Worm (Caenorhabditis elegans) whole organism, L3 larva: ENCODE measurements around the gene srh-95.

Experiments used
- R02D3.7 ChIP-seq: fragments of 150-350 bp; optimal IDR thresholded peaks from 2 replicates; lab custom pipeline; 2014; ENCODE audit warnings: missing biosample characterization, missing genetic modification characterization
- ZK546.5 ChIP-seq: sonication (generic microtip); optimal IDR thresholded peaks from 2 replicates; lab custom pipeline; 2017; ENCODE audit warnings: missing biosample characterization, missing genetic modification characterization
- aly-2 ChIP-seq: fragments of 150-350 bp; optimal IDR thresholded peaks from 2 replicates; lab custom pipeline; 2014; ENCODE audit warnings: missing biosample characterization, missing genetic modification characterization
- ama-1 ChIP-seq: fragments of 150-350 bp; optimal IDR thresholded peaks from 2 replicates; lab custom pipeline; 2018
- ceh-28 ChIP-seq: fragments of 150-350 bp; optimal IDR thresholded peaks from 2 replicates; lab custom pipeline; 2014; ENCODE audit warnings: missing biosample characterization, missing genetic modification reagents, missing genetic modification characterization
- daf-12 ChIP-seq: fragments of 150-350 bp; optimal IDR thresholded peaks from 2 replicates; lab custom pipeline; 2014; ENCODE audit warnings: missing biosample characterization, missing genetic modification reagents, missing genetic modification characterization
- egl-27 ChIP-seq: sonication (generic microtip); optimal IDR thresholded peaks from 4 replicates; lab custom pipeline; 2017; ENCODE audit warnings: missing biosample characterization, missing genetic modification reagents, missing genetic modification characterization
- egl-5 ChIP-seq: fragments of 150-350 bp; optimal IDR thresholded peaks from 2 replicates; lab custom pipeline; 2017; ENCODE audit warnings: missing biosample characterization, missing genetic modification reagents, missing genetic modification characterization, inconsistent platforms
- elt-2 ChIP-seq: sonication (generic microtip); optimal IDR thresholded peaks from 2 replicates; lab custom pipeline; 2016; ENCODE audit warnings: missing genetic modification reagents, mild to moderate bottlenecking, missing genetic modification characterization, missing compliant biosample characterization
- eor-1 ChIP-seq, 2 experiments: fragments of 150-350 bp; optimal IDR thresholded peaks; 2 replicates each; lab custom pipeline; 2014 to 2018; ENCODE audit warnings: missing biosample characterization in 2 of 2, missing genetic modification characterization in 2 of 2
- fkh-2 ChIP-seq: fragments of 150-350 bp; optimal IDR thresholded peaks from 2 replicates; lab custom pipeline; 2014; ENCODE audit warnings: missing biosample characterization, missing genetic modification reagents, missing genetic modification characterization
- fos-1 ChIP-seq: fragments of 150-350 bp; optimal IDR thresholded peaks from 2 replicates; lab custom pipeline; 2014; ENCODE audit warnings: missing biosample characterization, missing genetic modification characterization
- lin-15B ChIP-seq: fragments of 150-350 bp; optimal IDR thresholded peaks from 2 replicates; lab custom pipeline; 2014; ENCODE audit warnings: missing biosample characterization, missing genetic modification characterization
- lin-39 ChIP-seq: fragments of 150-350 bp; optimal IDR thresholded peaks from 2 replicates; lab custom pipeline; 2018; ENCODE audit warnings: missing biosample characterization, missing genetic modification reagents, missing genetic modification characterization
- nfya-1 ChIP-seq: sonication (generic microtip); optimal IDR thresholded peaks from 2 replicates; lab custom pipeline; 2017; ENCODE audit warnings: missing genetic modification characterization, mild to moderate bottlenecking, missing compliant biosample characterization, antibody characterized with exemption, moderate library complexity; ENCODE audit not compliant: insufficient read depth
- nhr-11 ChIP-seq: fragments of 150-350 bp; optimal IDR thresholded peaks from 2 replicates; lab custom pipeline; 2014; ENCODE audit warnings: missing biosample characterization, missing genetic modification characterization
- nhr-12 ChIP-seq: fragments of 150-350 bp; optimal IDR thresholded peaks from 2 replicates; lab custom pipeline; 2014; ENCODE audit warnings: missing biosample characterization, missing genetic modification characterization
- nhr-23 ChIP-seq: fragments of 150-350 bp; optimal IDR thresholded peaks from 2 replicates; lab custom pipeline; 2014; ENCODE audit warnings: missing biosample characterization, missing genetic modification reagents, missing genetic modification characterization
- nhr-237 ChIP-seq: fragments of 150-350 bp; optimal IDR thresholded peaks from 2 replicates; lab custom pipeline; 2014; ENCODE audit warnings: missing biosample characterization, missing genetic modification characterization
- nhr-25 ChIP-seq: sonication (generic microtip); optimal IDR thresholded peaks from 2 replicates; lab custom pipeline; 2017; ENCODE audit warnings: missing biosample characterization, missing genetic modification characterization
- nhr-28 ChIP-seq: fragments of 150-350 bp; optimal IDR thresholded peaks from 2 replicates; lab custom pipeline; 2014; ENCODE audit warnings: missing biosample characterization, missing genetic modification characterization
- nhr-76 ChIP-seq: fragments of 150-350 bp; sonication (generic microtip); optimal IDR thresholded peaks from 5 replicates; lab custom pipeline; 2014; ENCODE audit warnings: missing biosample characterization, missing genetic modification characterization
- pha-4 ChIP-seq: fragments of 150-350 bp; optimal IDR thresholded peaks from 2 replicates; lab custom pipeline; 2014; ENCODE audit warnings: missing biosample characterization, missing genetic modification reagents, missing genetic modification characterization
- pqm-1 ChIP-seq: fragments of 150-350 bp; optimal IDR thresholded peaks from 2 replicates; lab custom pipeline; 2017; ENCODE audit warnings: missing biosample characterization, missing genetic modification characterization, inconsistent platforms
- snpc-4 ChIP-seq: fragments of 150-350 bp; optimal IDR thresholded peaks from 2 replicates; lab custom pipeline; 2014; ENCODE audit warnings: missing biosample characterization, missing genetic modification characterization
- tbx-2 ChIP-seq: sonication (generic microtip); optimal IDR thresholded peaks from 2 replicates; lab custom pipeline; 2016; ENCODE audit warnings: mild to moderate bottlenecking, missing genetic modification characterization, missing compliant biosample characterization
- unc-39 ChIP-seq: sonication (generic microtip); optimal IDR thresholded peaks from 4 replicates; lab custom pipeline; 2017; ENCODE audit warnings: missing biosample characterization, missing genetic modification characterization
- unc-62 ChIP-seq: fragments of 150-350 bp; sonication (generic microtip); optimal IDR thresholded peaks from 4 replicates; lab custom pipeline; 2014; ENCODE audit warnings: missing biosample characterization, missing genetic modification reagents, missing genetic modification characterization
- zag-1 ChIP-seq: fragments of 150-350 bp; optimal IDR thresholded peaks from 2 replicates; lab custom pipeline; 2014; ENCODE audit warnings: missing biosample characterization, missing genetic modification characterization
- ztf-11 ChIP-seq: fragments of 150-350 bp; optimal IDR thresholded peaks from 2 replicates; lab custom pipeline; 2014; ENCODE audit warnings: missing biosample characterization, missing genetic modification characterization
- ztf-4 ChIP-seq: fragments of 150-350 bp; optimal IDR thresholded peaks from 2 replicates; lab custom pipeline; 2014; ENCODE audit warnings: missing biosample characterization, missing genetic modification characterization

The srh-95 gene

DNA sequence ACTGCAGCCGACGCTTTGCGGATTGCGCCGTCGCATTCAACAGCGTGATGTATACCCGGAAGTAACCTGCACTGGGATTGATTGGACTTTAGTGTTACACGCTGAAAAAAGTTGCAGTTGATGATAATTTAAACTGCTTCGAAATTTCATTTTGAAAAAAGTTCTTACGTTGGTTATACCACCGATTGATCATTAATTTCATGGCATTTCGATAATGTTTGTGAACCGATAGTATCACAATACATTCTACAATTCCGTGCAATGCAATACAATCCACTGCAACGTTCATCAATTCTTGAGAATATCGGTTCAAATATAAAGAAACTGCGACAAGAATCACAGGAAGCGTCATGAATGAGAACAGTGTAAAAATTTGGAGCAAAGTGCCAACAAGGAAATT is 11.5 kb upstream of the srh-95 start, which contains the start of gene F21H7.3:
TSS of gene F21H7.3 (minus strand) at position 101 of the 400 bp plus-strand sequence.
- no peak for TF ChIP-seq lin-39
- no peak for TF ChIP-seq lin-15B
- TF ChIP-seq ztf-4 (tag; lab: Kevin White, UChicago) = no peak
- TF ChIP-seq daf-12 (tag; lab: Kevin White, UChicago) = no peak
- no peak for TF ChIP-seq ZK546.5
- TF ChIP-seq elt-2 (tag; lab: Kevin White, UChicago) = no peak
- no peak for TF ChIP-seq pqm-1

DNA sequence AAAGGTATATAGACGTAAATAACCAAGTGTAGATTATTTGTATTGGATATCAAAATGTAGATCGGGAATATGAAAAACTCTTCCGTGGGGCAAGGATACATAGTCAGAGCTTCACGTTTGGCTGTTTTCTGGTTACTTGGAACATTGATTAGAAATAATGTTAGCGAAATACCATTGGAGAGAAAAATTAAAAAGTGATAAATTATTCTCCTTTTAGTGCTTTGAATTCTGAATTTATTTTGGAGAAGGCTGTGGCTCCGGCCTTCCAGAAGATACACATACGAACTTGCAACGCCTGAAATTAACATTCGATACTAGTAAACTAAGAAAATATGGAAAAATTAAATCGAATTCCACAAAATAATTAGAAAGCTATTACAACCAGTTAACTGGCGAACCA is 11.0 kb upstream of the srh-95 start, which contains the start of gene srh-98:
TSS of gene srh-98 (minus strand) at position 101 of the 400 bp plus-strand sequence.
- no peak for TF ChIP-seq unc-39 (tag; lab: Kevin White, UChicago)
- TF ChIP-seq lin-15B = no peak
- no peak for TF ChIP-seq nfya-1
- no peak for TF ChIP-seq zag-1 (tag; lab: Kevin White, UChicago)
- TF ChIP-seq daf-12 (tag; lab: Kevin White, UChicago) = no peak
- TF ChIP-seq fos-1 (tag; lab: Kevin White, UChicago) = no peak
- no peak for TF ChIP-seq egl-5 (tag; lab: Kevin White, UChicago)
- no peak for TF ChIP-seq ceh-28 (tag; lab: Kevin White, UChicago)
- TF ChIP-seq ama-1 (lab: Kevin White, UChicago) = no peak
- TF ChIP-seq nhr-25 (tag; lab: Kevin White, UChicago) = no peak
- no peak for TF ChIP-seq pha-4
- TF ChIP-seq ztf-11 (tag; lab: Kevin White, UChicago) = no peak

DNA sequence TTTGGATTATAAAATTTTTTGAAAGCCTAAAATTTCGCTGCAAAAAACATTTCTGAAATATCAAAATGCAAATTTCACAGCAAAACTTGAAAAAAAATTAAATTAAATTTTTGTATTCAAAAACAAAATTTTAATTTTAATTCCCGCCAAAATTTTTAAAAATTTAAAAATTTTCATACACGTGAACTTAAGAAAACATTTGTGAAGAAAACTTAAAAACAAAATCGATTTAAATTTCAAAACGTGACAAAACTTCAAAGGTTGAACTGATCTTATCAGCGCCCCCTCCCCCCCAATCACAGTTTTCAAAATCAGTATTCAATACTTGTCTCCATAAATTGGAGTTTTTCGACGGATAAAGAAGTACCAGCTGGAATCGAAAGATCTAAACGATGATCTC is 9.5 kb upstream of the srh-95 start, which contains the start of gene F21H7.5:
TSS of gene F21H7.5 (plus strand) at position 301 of the 400 bp plus-strand sequence.
- no peak for TF ChIP-seq nhr-28

DNA sequence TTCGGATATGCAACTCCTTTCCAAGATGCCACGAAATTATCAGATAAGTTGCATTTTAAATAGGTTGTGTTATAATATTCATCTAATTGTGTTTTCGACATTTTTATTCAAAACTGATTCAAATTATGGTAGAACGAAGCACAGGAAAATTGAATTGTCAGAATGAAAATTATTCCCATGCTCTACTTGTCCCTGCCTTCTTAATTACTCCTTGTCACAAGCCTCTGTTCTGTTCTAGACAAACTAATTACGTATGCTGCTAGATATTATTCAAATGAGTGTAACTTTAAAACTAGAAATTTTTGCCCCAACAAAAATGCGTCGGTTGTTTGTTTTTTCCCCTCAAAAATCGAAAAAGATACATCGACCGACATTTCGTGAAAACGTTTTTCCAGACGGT is 2.6 kb upstream of the srh-95 start, which contains the start of gene srh-104:
TSS of gene srh-104 (minus strand) at position 101 of the 400 bp plus-strand sequence.
- TF ChIP-seq ztf-11 (tag; lab: Kevin White, UChicago) (no peak), nhr-12 (tag; lab: Kevin White, UChicago) (no peak), ama-1 (lab: Kevin White, UChicago) (no peak), R02D3.7 (tag; lab: Kevin White, UChicago) (no peak), fkh-2 (tag; lab: Kevin White, UChicago) (no peak), lin-39 (no peak), nhr-237 (tag; lab: Kevin White, UChicago) (no peak), nhr-25 (tag; lab: Kevin White, UChicago) (no peak), unc-62 (GFP tag; lab: Kevin White, UChicago) (no peak)
- TF ChIP-seq, all 47 proteins: peak for 0

DNA sequence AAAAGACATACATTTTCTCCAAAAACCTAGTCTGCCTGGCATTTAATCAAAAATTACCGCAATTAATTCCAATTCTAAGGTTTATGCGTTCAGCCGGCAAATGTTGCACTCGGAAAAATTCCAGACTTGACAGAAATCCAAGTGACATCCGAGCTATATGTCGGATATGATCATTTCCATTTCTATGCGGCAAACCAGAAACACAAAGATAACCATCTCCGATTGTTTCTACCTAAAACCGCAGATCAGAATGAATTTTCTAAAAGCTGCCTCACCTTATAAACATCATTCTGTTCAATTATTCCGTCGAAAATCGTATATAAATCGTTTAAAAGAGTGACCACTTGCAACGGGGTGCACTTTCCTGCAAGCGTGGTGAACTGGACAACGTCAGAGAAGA is 2.4 kb downstream of the srh-95 start:
- TF ChIP-seq nhr-23 (no peak), aly-2 (tag; lab: Kevin White, UChicago) (no peak), fkh-2 (tag; lab: Kevin White, UChicago) (no peak), nhr-11 (tag; lab: Kevin White, UChicago) (no peak), eor-1 (tag; optimal IDR thresholded peaks at IDR 0.05; lab: Kevin White, UChicago) (no peak), egl-27 (no peak), unc-62 (GFP tag; lab: Kevin White, UChicago) (no peak), tbx-2 (tag; lab: Kevin White, UChicago) (no peak), fos-1 (tag; lab: Kevin White, UChicago) (no peak), elt-2 (tag; lab: Kevin White, UChicago) (no peak), ama-1 (lab: Kevin White, UChicago) (no peak), lin-39 (no peak), nhr-237 (tag; lab: Kevin White, UChicago) (no peak), nhr-12 (tag; lab: Kevin White, UChicago) (no peak)

DNA sequence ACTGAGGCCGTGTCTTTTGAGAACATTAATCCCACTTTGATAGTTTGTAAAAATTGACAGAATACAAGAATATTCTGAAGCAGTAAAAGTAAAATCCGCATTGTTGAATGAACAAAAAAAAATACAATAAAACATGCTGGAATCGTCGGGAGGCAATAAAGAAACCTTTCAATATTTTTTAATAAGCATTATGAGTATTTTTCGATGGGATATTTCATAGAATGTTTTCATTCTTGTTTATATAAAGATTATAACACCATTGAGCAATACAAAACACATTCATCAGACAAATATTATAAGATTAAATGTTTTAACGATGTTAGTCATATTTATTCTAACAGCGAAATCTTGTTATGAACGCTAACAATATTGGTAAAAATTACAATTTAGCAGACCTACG is 7.0 kb downstream of the srh-95 start, which contains the start of gene gcy-20:
TSS of gene gcy-20 (minus strand) at position 101 of the 400 bp plus-strand sequence.
- TF ChIP-seq ztf-4 (tag; lab: Kevin White, UChicago) = no peak
- no peak for TF ChIP-seq fkh-2 (tag; lab: Kevin White, UChicago)
- TF ChIP-seq snpc-4 (tag; lab: Kevin White, UChicago) = no peak
- no peak for TF ChIP-seq nhr-28
- no peak for TF ChIP-seq lin-39
- no peak for TF ChIP-seq ama-1 (lab: Kevin White, UChicago)
- no peak for TF ChIP-seq daf-12 (tag; lab: Kevin White, UChicago)
- TF ChIP-seq nhr-76 = no peak
